Worm (Caenorhabditis elegans) whole organism, L4/young adult: ENCODE data around the gene cey-4.

Experiments
- W03F9.2 ChIP-seq: fragments of 150-350 bp; optimal IDR thresholded peaks from 2 replicates; lab custom pipeline; 2014; ENCODE audit warnings: missing biosample characterization, missing genetic modification characterization
- dao-5 ChIP-seq: sonication (generic microtip); optimal IDR thresholded peaks from 2 replicates; lab custom pipeline; 2016; ENCODE audit warnings: missing genotype, missing genetic modification characterization, moderate library complexity, missing compliant biosample characterization
- him-1 ChIP-seq: sonication (generic microtip); optimal IDR thresholded peaks from 2 replicates; lab custom pipeline; 2016; ENCODE audit warnings: missing genotype, missing genetic modification reagents, missing genetic modification characterization, missing compliant biosample characterization

ce11 chrIII:10895817-10896413 lies 27.4 kb upstream of the cey-4 start, which contains the start of gene com-1:
- TF ChIP-seq W03F9.2 = peak; percentile 38
- no peak for TF ChIP-seq him-1 (tag; lab: Kevin White, UChicago)
- TF ChIP-seq dao-5 (tag; lab: Kevin White, UChicago) = no peak
